Worm (Caenorhabditis elegans) whole organism, L2 larva: ENCODE data around the gene sna-2.

Experiments
- C34F6.9 ChIP-seq: fragments of 150-350 bp; optimal IDR thresholded peaks from 2 replicates; lab custom pipeline; 2014; ENCODE audit warnings: missing biosample characterization, missing genetic modification characterization
- F13H6.1 ChIP-seq: sonication (generic microtip); optimal IDR thresholded peaks from 2 replicates; lab custom pipeline; 2016; ENCODE audit warnings: missing genetic modification characterization, missing compliant biosample characterization
- R02D3.7 ChIP-seq: fragments of 150-350 bp; optimal IDR thresholded peaks from 2 replicates; lab custom pipeline; 2014; ENCODE audit warnings: missing biosample characterization, missing genetic modification characterization
- Y55F3AM.14 ChIP-seq: fragments of 200-800 bp; sonication (Bioruptor generic); optimal IDR thresholded peaks from 2 replicates; lab custom pipeline; 2018; ENCODE audit warnings: mild to moderate bottlenecking, missing genetic modification characterization, missing compliant biosample characterization
- ZK546.5 ChIP-seq: sonication (generic microtip); optimal IDR thresholded peaks from 2 replicates; lab custom pipeline; 2017; ENCODE audit warnings: missing biosample characterization, missing genetic modification characterization
- alr-1 ChIP-seq: fragments of 150-350 bp; optimal IDR thresholded peaks from 2 replicates; lab custom pipeline; 2014; ENCODE audit warnings: missing biosample characterization, missing genetic modification characterization
- aly-2 ChIP-seq: fragments of 150-350 bp; optimal IDR thresholded peaks from 2 replicates; lab custom pipeline; 2014; ENCODE audit warnings: missing biosample characterization, missing genetic modification characterization
- ama-1 ChIP-seq: fragments of 150-350 bp; optimal IDR thresholded peaks from 2 replicates; lab custom pipeline; 2018; ENCODE audit warnings: inconsistent platforms
- blmp-1 ChIP-seq: sonication (generic microtip); optimal IDR thresholded peaks from 2 replicates; lab custom pipeline; 2017; ENCODE audit warnings: missing genetic modification characterization, mild to moderate bottlenecking, missing compliant biosample characterization, antibody characterized with exemption, moderate library complexity; ENCODE audit not compliant: insufficient read depth
- ceh-16 ChIP-seq: fragments of 150-350 bp; optimal IDR thresholded peaks from 2 replicates; lab custom pipeline; 2014; ENCODE audit warnings: missing biosample characterization, missing genetic modification characterization
- crh-2 ChIP-seq: sonication (generic microtip); optimal IDR thresholded peaks from 2 replicates; lab custom pipeline; 2017; ENCODE audit warnings: missing biosample characterization, missing genetic modification characterization
- dmd-4 ChIP-seq: sonication (generic microtip); optimal IDR thresholded peaks from 2 replicates; lab custom pipeline; 2017; ENCODE audit warnings: missing biosample characterization, missing genetic modification characterization
- egl-27 ChIP-seq: sonication (generic microtip); optimal IDR thresholded peaks from 3 replicates; lab custom pipeline; 2017; ENCODE audit warnings: missing biosample characterization, missing genetic modification reagents, missing genetic modification characterization
- elt-1 ChIP-seq: fragments of 150-350 bp; optimal IDR thresholded peaks from 2 replicates; lab custom pipeline; 2014; ENCODE audit warnings: missing biosample characterization, missing genetic modification characterization
- elt-3 ChIP-seq: sonication (generic microtip); optimal IDR thresholded peaks from 2 replicates; lab custom pipeline; 2017; ENCODE audit warnings: missing biosample characterization, missing genetic modification characterization
- fos-1 ChIP-seq: fragments of 150-350 bp; optimal IDR thresholded peaks from 2 replicates; lab custom pipeline; 2014; ENCODE audit warnings: missing biosample characterization, missing genetic modification characterization
- gmeb-1 ChIP-seq: fragments of 150-350 bp; optimal IDR thresholded peaks from 2 replicates; lab custom pipeline; 2014; ENCODE audit warnings: missing biosample characterization, missing genetic modification characterization
- lin-11 ChIP-seq: fragments of 150-350 bp; sonication (generic microtip); optimal IDR thresholded peaks from 2 replicates; lab custom pipeline; 2014; ENCODE audit warnings: missing biosample characterization, missing genetic modification characterization, inconsistent platforms, mixed read lengths
- lsy-2 ChIP-seq, 2 experiments: fragments of 150-350 bp in 1 of 2; sonication (generic microtip) in 1 of 2; optimal IDR thresholded peaks; 2 replicates each; lab custom pipeline; 2014 to 2017; ENCODE audit warnings: missing biosample characterization in 2 of 2, missing genetic modification characterization in 2 of 2
- mdl-1 ChIP-seq, 2 experiments: fragments of 150-350 bp in 1 of 2; sonication (generic microtip) in 1 of 2; optimal IDR thresholded peaks; 2 replicates each; lab custom pipeline; 2017; ENCODE audit warnings: missing biosample characterization in 2 of 2, missing genetic modification characterization in 2 of 2
- nhr-11 ChIP-seq: fragments of 150-350 bp; optimal IDR thresholded peaks from 2 replicates; lab custom pipeline; 2014; ENCODE audit warnings: missing biosample characterization, missing genetic modification characterization
- nhr-12 ChIP-seq: fragments of 150-350 bp; optimal IDR thresholded peaks from 2 replicates; lab custom pipeline; 2014; ENCODE audit warnings: missing biosample characterization, missing genetic modification characterization
- nhr-129 ChIP-seq: fragments of 150-350 bp; optimal IDR thresholded peaks from 2 replicates; lab custom pipeline; 2014; ENCODE audit warnings: missing biosample characterization, missing genetic modification characterization
- nhr-23 ChIP-seq: fragments of 150-350 bp; optimal IDR thresholded peaks from 2 replicates; lab custom pipeline; 2014; ENCODE audit warnings: missing biosample characterization, missing genetic modification reagents, missing genetic modification characterization
- nhr-25 ChIP-seq: fragments of 150-350 bp; sonication (generic microtip); optimal IDR thresholded peaks from 3 replicates; lab custom pipeline; 2014; ENCODE audit warnings: missing biosample characterization, missing genetic modification characterization
- nhr-6 ChIP-seq: fragments of 150-350 bp; optimal IDR thresholded peaks from 2 replicates; lab custom pipeline; 2014; ENCODE audit warnings: missing biosample characterization, missing genetic modification characterization
- peb-1 ChIP-seq: fragments of 150-350 bp; optimal IDR thresholded peaks from 2 replicates; lab custom pipeline; 2014; ENCODE audit warnings: missing biosample characterization, missing genetic modification characterization
- skn-1 ChIP-seq: sonication (generic microtip); optimal IDR thresholded peaks from 2 replicates; lab custom pipeline; 2017; ENCODE audit warnings: missing biosample characterization, missing genetic modification characterization
- sma-3 ChIP-seq: sonication (generic microtip); optimal IDR thresholded peaks from 2 replicates; lab custom pipeline; 2016; ENCODE audit warnings: missing genetic modification reagents, missing genetic modification characterization, missing compliant biosample characterization
- sma-9 ChIP-seq, 2 experiments: fragments of 150-350 bp in 1 of 2; sonication (generic microtip) in 1 of 2; optimal IDR thresholded peaks; 2 replicates each; lab custom pipeline; 2014 to 2016; ENCODE audit warnings: missing genetic modification characterization in 2 of 2, mild to moderate bottlenecking in 1 of 2, missing biosample characterization in 1 of 2, missing compliant biosample characterization in 1 of 2, missing genetic modification reagents in 1 of 2, moderate library complexity in 1 of 2
- snpc-4 ChIP-seq: fragments of 150-350 bp; optimal IDR thresholded peaks from 2 replicates; lab custom pipeline; 2014; ENCODE audit warnings: missing biosample characterization, missing genetic modification characterization
- unc-39 ChIP-seq: fragments of 150-350 bp; optimal IDR thresholded peaks from 2 replicates; lab custom pipeline; 2014; ENCODE audit warnings: missing biosample characterization, missing genetic modification characterization
- unc-55 ChIP-seq: fragments of 150-350 bp; sonication (generic microtip); optimal IDR thresholded peaks from 3 replicates; lab custom pipeline; 2014; ENCODE audit warnings: missing biosample characterization, missing genetic modification reagents, missing genetic modification characterization
- unc-62 ChIP-seq: fragments of 150-350 bp; optimal IDR thresholded peaks from 2 replicates; lab custom pipeline; 2014; ENCODE audit warnings: missing biosample characterization, missing genetic modification reagents, missing genetic modification characterization
- zag-1 ChIP-seq: fragments of 150-350 bp; optimal IDR thresholded peaks from 2 replicates; lab custom pipeline; 2014; ENCODE audit warnings: missing biosample characterization, missing genetic modification characterization
- ztf-1 ChIP-seq: fragments of 200-800 bp; sonication (Bioruptor generic); conservative IDR thresholded peaks from 2 replicates; pipeline ENCODE4 v1.3.6; 2022; ENCODE audit warnings: missing genetic modification characterization, missing compliant biosample characterization
- ztf-4 ChIP-seq: fragments of 150-350 bp; optimal IDR thresholded peaks from 2 replicates; lab custom pipeline; 2014; ENCODE audit warnings: missing biosample characterization, missing genetic modification characterization

The sna-2 gene

DNA sequence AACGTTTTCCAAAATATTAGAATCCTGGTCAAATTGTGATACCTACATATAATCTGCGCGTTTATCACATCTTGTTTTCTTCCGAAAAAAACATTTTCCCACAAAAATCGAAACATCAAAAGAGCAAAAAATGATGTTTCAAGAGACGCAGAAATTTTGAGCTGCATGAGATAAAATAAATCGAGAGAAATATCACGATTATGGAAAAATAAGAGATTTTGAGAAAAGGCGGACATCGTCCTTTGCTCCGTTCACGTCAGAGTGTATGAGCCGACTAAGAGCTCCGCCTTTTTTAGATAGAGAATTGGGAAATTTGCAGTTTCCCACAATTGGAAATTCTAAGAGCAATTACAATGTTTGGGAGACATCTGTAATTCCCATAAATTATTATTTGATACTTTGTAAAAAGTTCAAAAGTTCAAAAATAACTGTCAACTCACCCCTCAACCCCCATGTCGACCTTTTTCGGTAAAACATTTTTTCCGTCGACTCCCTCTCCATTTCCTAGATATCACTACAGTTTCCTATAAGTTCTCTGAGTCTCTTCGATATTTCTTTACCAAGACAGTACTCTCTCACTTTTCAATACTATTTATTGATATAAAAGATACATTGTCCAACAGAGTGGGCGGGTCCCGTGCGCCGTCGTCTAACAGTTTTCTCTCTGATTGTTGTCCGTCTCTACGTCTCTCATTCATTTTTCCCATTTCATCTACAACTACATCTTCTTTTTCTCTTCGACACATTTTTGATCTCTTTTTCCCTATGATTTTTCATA lies 20.6 kb downstream of the sna-2 start (continued):
- no peak for TF ChIP-seq elt-1
- no peak for TF ChIP-seq ama-1
- no peak for TF ChIP-seq unc-55 (GFP tag; lab: Kevin White, UChicago)
- no peak for TF ChIP-seq aly-2 (tag; lab: Kevin White, UChicago)
- no peak for TF ChIP-seq peb-1 (tag; lab: Kevin White, UChicago)

ce11 chrIV:9755713-9756112 lies 21.7 kb downstream of the sna-2 start:
- TF ChIP-seq ZK546.5 (tag; lab: Kevin White, UChicago) (no peak), R02D3.7 (tag; lab: Kevin White, UChicago) (no peak), unc-55 (GFP tag; lab: Kevin White, UChicago) (no peak), ztf-1 (no peak)
- TF ChIP-seq, all 48 proteins: peak for 0

DNA sequence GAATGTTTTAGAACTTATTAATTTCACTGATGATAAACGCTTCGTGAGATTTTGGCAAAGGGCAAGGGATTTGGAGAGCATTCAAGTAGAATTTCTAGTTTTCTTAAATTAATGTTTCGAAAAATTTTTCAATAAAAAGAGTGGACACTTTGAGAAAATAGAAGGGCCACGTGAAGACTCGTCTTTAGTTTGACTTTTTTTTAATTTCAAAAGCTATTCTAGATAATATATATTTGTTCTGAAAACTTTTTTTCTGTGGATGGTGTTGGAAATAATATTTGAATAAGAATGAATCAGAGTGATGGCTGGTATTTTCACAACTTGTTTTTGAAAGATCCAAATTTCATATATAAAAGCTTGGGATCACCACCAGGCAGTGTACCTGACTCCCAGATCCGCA lies 29.1 kb downstream of the sna-2 start, which contains the start of gene C28D4.8:
TSS of gene C28D4.8 (minus strand) at position 101 of the 400 bp plus-strand sequence.
- no peak for TF ChIP-seq lin-11
- no peak for TF ChIP-seq unc-62 (GFP tag; lab: Kevin White, UChicago)
- TF ChIP-seq gmeb-1 (tag; lab: Kevin White, UChicago), result no peak
- no peak for TF ChIP-seq ztf-1
- TF ChIP-seq unc-55 (GFP tag; lab: Kevin White, UChicago), result no peak
- no peak for TF ChIP-seq alr-1 (tag; lab: Kevin White, UChicago)
- no peak for TF ChIP-seq C34F6.9 (tag; lab: Kevin White, UChicago)
- no peak for TF ChIP-seq peb-1 (tag; lab: Kevin White, UChicago)
- TF ChIP-seq Y55F3AM.14 (GFP tag; lab: Kevin White, UChicago), result no peak
- no peak for TF ChIP-seq nhr-11 (tag; lab: Kevin White, UChicago)
- no peak for TF ChIP-seq zag-1
- no peak for TF ChIP-seq ztf-4
- TF ChIP-seq nhr-6, result no peak
- TF ChIP-seq dmd-4 (tag; lab: Kevin White, UChicago), result no peak
- TF ChIP-seq snpc-4 (tag; lab: Kevin White, UChicago), result no peak
- no peak for TF ChIP-seq fos-1 (tag; lab: Kevin White, UChicago)
- no peak for TF ChIP-seq nhr-23
- no peak for TF ChIP-seq ceh-16
- TF ChIP-seq lsy-2 (tag; optimal IDR thresholded peaks at IDR 0.05; lab: Kevin White, UChicago), result no peak
- TF ChIP-seq blmp-1 (tag; lab: Kevin White, UChicago), result no peak

ce11 chrIV:9746762-9747161 lies 30.7 kb downstream of the sna-2 start, which contains the start of gene C28D4.5:
TSS of gene C28D4.5 (minus strand) at chrIV:9746862.
- TF ChIP-seq gmeb-1 (tag; lab: Kevin White, UChicago), result no peak
- no peak for TF ChIP-seq lsy-2 (tag; optimal IDR thresholded peaks at IDR 0.05; lab: Kevin White, UChicago)
- no peak for TF ChIP-seq unc-55 (GFP tag; lab: Kevin White, UChicago)
- TF ChIP-seq nhr-129 (tag; lab: Kevin White, UChicago), result no peak
- no peak for TF ChIP-seq ztf-1
- no peak for TF ChIP-seq lin-11
- TF ChIP-seq nhr-23, result no peak
- TF ChIP-seq peb-1 (tag; lab: Kevin White, UChicago), result no peak
- TF ChIP-seq elt-1, result no peak
- TF ChIP-seq nhr-12 (tag; lab: Kevin White, UChicago), result no peak
- TF ChIP-seq unc-39 (tag; lab: Kevin White, UChicago), result no peak
- no peak for TF ChIP-seq blmp-1 (tag; lab: Kevin White, UChicago)
- TF ChIP-seq fos-1 (tag; lab: Kevin White, UChicago), result no peak
- no peak for TF ChIP-seq ZK546.5 (tag; lab: Kevin White, UChicago)
- TF ChIP-seq crh-2, result no peak
- no peak for TF ChIP-seq egl-27 (tag; lab: Kevin White, UChicago)

- TF ChIP-seq F13H6.1 (tag; lab: Kevin White, UChicago) (no peak), crh-2 (no peak), nhr-25 (no peak), sma-3 (GFP tag; lab: Kevin White, UChicago) (no peak), nhr-6 (no peak), elt-1 (no peak), skn-1 (tag; lab: Kevin White, UChicago) (no peak), C34F6.9 (tag; lab: Kevin White, UChicago) (no peak), blmp-1 (tag; lab: Kevin White, UChicago) (no peak), mdl-1 (tag; optimal IDR thresholded peaks at IDR 0.05; lab: Kevin White, UChicago) (no peak), ceh-16 (no peak), elt-3 (tag; lab: Kevin White, UChicago) (no peak), ztf-4 (no peak), ama-1 (no peak), sma-9 (GFP tag; optimal IDR thresholded peaks at IDR 0.05; lab: Kevin White, UChicago) (no peak), sma-9 (tag; optimal IDR thresholded peaks at IDR 0.05; lab: Kevin White, UChicago) (no peak), snpc-4 (tag; lab: Kevin White, UChicago) (no peak)
These were observed 32.5 kb downstream of the sna-2 start, which contains the start of gene C28D4.4 for ce11 chrIV:9744905-9745304. TSS of gene C28D4.4 (minus strand) at chrIV:9745005.
